Worm (Caenorhabditis elegans) whole organism, midembryonic: ENCODE measurements around the gene F43C11.12.

Experiments
- T22C8.4 ChIP-seq: fragments of 200-800 bp; sonication (Bioruptor generic); IDR thresholded peaks from 2 replicates; pipeline ENCODE4 v1.3.6; 2022; ENCODE audit warnings: missing genetic modification characterization, missing compliant biosample characterization
- cog-1 ChIP-seq: sonication (generic microtip); optimal IDR thresholded peaks from 2 replicates; lab custom pipeline; 2016; ENCODE audit warnings: missing genetic modification characterization, missing compliant biosample characterization
- flt-1 ChIP-seq: fragments of 200-800 bp; sonication (Bioruptor generic); IDR thresholded peaks from 2 replicates; pipeline ENCODE4 v1.3.6; 2022; ENCODE audit warnings: missing genetic modification characterization, missing compliant biosample characterization
- klf-2 ChIP-seq: fragments of 200-800 bp; sonication (Bioruptor generic); conservative IDR thresholded peaks from 2 replicates; pipeline ENCODE4 v1.3.6; 2022; ENCODE audit warnings: missing genetic modification reagents, missing genetic modification characterization, missing compliant biosample characterization
- med-1 ChIP-seq: sonication (generic microtip); optimal IDR thresholded peaks from 2 replicates; lab custom pipeline; 2017; ENCODE audit warnings: missing genetic modification characterization, mild to moderate bottlenecking, missing compliant biosample characterization, antibody characterized with exemption, missing genetic modification reagents; ENCODE audit not compliant: insufficient read depth
- ref-1 ChIP-seq: fragments of 200-800 bp; sonication (Bioruptor generic); conservative IDR thresholded peaks from 2 replicates; pipeline ENCODE4 v1.3.6; 2022; ENCODE audit warnings: missing genetic modification reagents, missing genetic modification characterization, missing compliant biosample characterization
- tab-1 ChIP-seq: fragments of 200-800 bp; sonication (Bioruptor generic); IDR thresholded peaks from 2 replicates; pipeline ENCODE4 v1.3.6; 2022; ENCODE audit warnings: missing genetic modification characterization, missing compliant biosample characterization
- ztf-23 ChIP-seq: fragments of 200-800 bp; sonication (Bioruptor generic); IDR thresholded peaks from 2 replicates; pipeline ENCODE4 v1.3.6; 2022; ENCODE audit warnings: missing genetic modification reagents, missing genetic modification characterization, missing compliant biosample characterization
- ztf-29 ChIP-seq: fragments of 200-800 bp; sonication (Bioruptor generic); IDR thresholded peaks from 2 replicates; pipeline ENCODE4 v1.3.6; 2022; ENCODE audit warnings: missing genetic modification reagents, missing genetic modification characterization, missing compliant biosample characterization

F43C11.12 gene

ce11 chrII:2320097-2320496 lies 46.4 kb downstream of the F43C11.12 start, which contains the start of gene ZK1240.3:
ZK1240.3 (plus strand) TSS chrII:2320334.
- TF ChIP-seq ztf-23 (GFP tag; lab: Robert Waterston, UW), result no peak
- TF ChIP-seq ref-1 (GFP tag; lab: Robert Waterston, UW), result no peak
- no peak for TF ChIP-seq klf-2 (GFP tag; lab: Robert Waterston, UW)
- no peak for TF ChIP-seq cog-1 (tag; lab: Kevin White, UChicago)
- no peak for TF ChIP-seq flt-1
- TF ChIP-seq tab-1 (GFP tag; lab: Robert Waterston, UW), result no peak
- no peak for TF ChIP-seq med-1 (GFP tag; lab: Kevin White, UChicago)
- TF ChIP-seq ztf-29 (GFP tag; lab: Robert Waterston, UW), result no peak
- no peak for TF ChIP-seq T22C8.4 (GFP tag; lab: Robert Waterston, UW)

- TF ChIP-seq ztf-29 (GFP tag; lab: Robert Waterston, UW) (no peak), med-1 (GFP tag; lab: Kevin White, UChicago) (no peak), tab-1 (GFP tag; lab: Robert Waterston, UW) (no peak), flt-1 (no peak), klf-2 (GFP tag; lab: Robert Waterston, UW) (no peak), ztf-23 (GFP tag; lab: Robert Waterston, UW) (no peak), ref-1 (GFP tag; lab: Robert Waterston, UW) (no peak), cog-1 (tag; lab: Kevin White, UChicago) (no peak), T22C8.4 (GFP tag; lab: Robert Waterston, UW) (no peak)
Observed at ce11 chrII:2317883-2318357, 48.6 kb downstream of the F43C11.12 start, which contains the start of the genes ZK1240.5 and ZK1240.9. ZK1240.5 (minus strand) TSS chrII:2317933. ZK1240.9 (plus strand) TSS chrII:2318189.
